Worm (Caenorhabditis elegans) whole organism, midembryonic: ENCODE data around the gene F38B6.4.

Experiments
- T22C8.4 ChIP-seq: fragments of 200-800 bp; sonication (Bioruptor generic); IDR thresholded peaks from 2 replicates; pipeline ENCODE4 v1.3.6; 2022; ENCODE audit warnings: missing genetic modification characterization, missing compliant biosample characterization
- cog-1 ChIP-seq: sonication (generic microtip); optimal IDR thresholded peaks from 2 replicates; lab custom pipeline; 2016; ENCODE audit warnings: missing genetic modification characterization, missing compliant biosample characterization
- flt-1 ChIP-seq: fragments of 200-800 bp; sonication (Bioruptor generic); IDR thresholded peaks from 2 replicates; pipeline ENCODE4 v1.3.6; 2022; ENCODE audit warnings: missing genetic modification characterization, missing compliant biosample characterization
- klf-2 ChIP-seq: fragments of 200-800 bp; sonication (Bioruptor generic); conservative IDR thresholded peaks from 2 replicates; pipeline ENCODE4 v1.3.6; 2022; ENCODE audit warnings: missing genetic modification reagents, missing genetic modification characterization, missing compliant biosample characterization
- med-1 ChIP-seq: sonication (generic microtip); optimal IDR thresholded peaks from 2 replicates; lab custom pipeline; 2017; ENCODE audit warnings: missing genetic modification characterization, mild to moderate bottlenecking, missing compliant biosample characterization, antibody characterized with exemption, missing genetic modification reagents; ENCODE audit not compliant: insufficient read depth
- ref-1 ChIP-seq: fragments of 200-800 bp; sonication (Bioruptor generic); conservative IDR thresholded peaks from 2 replicates; pipeline ENCODE4 v1.3.6; 2022; ENCODE audit warnings: missing genetic modification reagents, missing genetic modification characterization, missing compliant biosample characterization
- tab-1 ChIP-seq: fragments of 200-800 bp; sonication (Bioruptor generic); IDR thresholded peaks from 2 replicates; pipeline ENCODE4 v1.3.6; 2022; ENCODE audit warnings: missing genetic modification characterization, missing compliant biosample characterization

DNA sequence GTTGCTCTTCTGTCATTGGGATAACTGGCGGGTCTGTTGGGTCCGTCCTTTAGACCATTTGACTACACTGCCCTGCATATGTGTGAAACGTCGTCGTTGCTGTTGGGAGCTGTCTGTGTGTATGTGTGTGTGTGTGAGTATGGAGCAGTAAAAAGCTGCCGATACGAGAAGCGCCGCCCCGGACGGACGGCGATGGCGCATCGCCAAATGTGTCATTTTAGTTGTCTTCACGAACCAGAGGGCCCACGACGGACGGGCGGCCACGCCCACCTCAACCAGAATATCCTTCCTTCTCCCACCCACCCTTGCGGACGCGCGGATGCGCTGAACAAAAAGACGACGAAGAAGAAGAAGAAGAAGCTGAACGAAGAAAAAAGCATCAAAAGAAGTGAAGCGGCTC lies 27.6 kb downstream of the F38B6.4 start, which contains the start of gene acr-2:
- TF ChIP-seq med-1 (no peak), klf-2 (no peak), cog-1 (no peak), ref-1 (no peak), flt-1 (no peak), T22C8.4 (no peak), tab-1 (GFP tag; lab: Robert Waterston, UW) (no peak)
